Worm (Caenorhabditis elegans) whole organism, young adult: ENCODE measurements around the gene grd-2.

Experiments
- F37B4.10 ChIP-seq: fragments of 200-800 bp; sonication (Bioruptor generic); IDR thresholded peaks from 2 replicates; pipeline ENCODE4 v1.3.6; 2022; ENCODE audit warnings: missing genetic modification characterization, missing compliant biosample characterization
- F49E8.2 ChIP-seq: sonication (generic microtip); optimal IDR thresholded peaks from 3 replicates; lab custom pipeline; 2017; ENCODE audit warnings: missing genetic modification characterization, mild to moderate bottlenecking, missing compliant biosample characterization, antibody characterized with exemption, moderate library complexity; ENCODE audit not compliant: insufficient read depth
- F57C9.4 ChIP-seq: sonication (generic microtip); optimal IDR thresholded peaks from 2 replicates; lab custom pipeline; 2017; ENCODE audit warnings: mild to moderate bottlenecking, missing genetic modification characterization, missing compliant biosample characterization
- T07F8.4 ChIP-seq: sonication (generic microtip); optimal IDR thresholded peaks from 2 replicates; lab custom pipeline; 2016; ENCODE audit warnings: mild to moderate bottlenecking, missing genetic modification characterization, moderate library complexity, missing compliant biosample characterization
- aptf-2 ChIP-seq: fragments of 200-800 bp; sonication (Bioruptor generic); conservative IDR thresholded peaks from 2 replicates; pipeline ENCODE4 v1.3.6; 2022; ENCODE audit warnings: missing genetic modification reagents, missing genetic modification characterization, missing compliant biosample characterization
- die-1 ChIP-seq: sonication (generic microtip); optimal IDR thresholded peaks from 2 replicates; lab custom pipeline; 2016; ENCODE audit warnings: missing genotype, mild to moderate bottlenecking, missing genetic modification characterization, missing compliant biosample characterization
- fkh-3 ChIP-seq: sonication (generic microtip); optimal IDR thresholded peaks from 2 replicates; lab custom pipeline; 2016; ENCODE audit warnings: mild to moderate bottlenecking, missing genetic modification characterization, missing compliant biosample characterization
- let-607 ChIP-seq, 2 experiments: fragments of 200-800 bp in 1 of 2; sonication (Bioruptor generic) in 1 of 2; sonication (generic microtip) in 1 of 2; optimal IDR thresholded peaks; 2 replicates each; lab custom pipeline; 2016 to 2018; ENCODE audit warnings: mild to moderate bottlenecking in 2 of 2, missing compliant biosample characterization in 2 of 2, missing genetic modification characterization in 2 of 2, moderate library complexity in 2 of 2, missing genotype in 1 of 2
- lin-35 ChIP-seq, 3 experiments: fragments of 150-350 bp in 2 of 3; sonication (generic microtip) in 1 of 3; optimal IDR thresholded peaks; 2 replicates each; lab custom pipeline; 2014 to 2018; ENCODE audit warnings: missing biosample characterization in 3 of 3, missing genetic modification characterization in 3 of 3, missing genetic modification reagents in 3 of 3
- sea-2 ChIP-seq: fragments of 200-800 bp; sonication (Bioruptor generic); IDR thresholded peaks from 2 replicates; pipeline ENCODE4 v1.3.6; 2022; ENCODE audit warnings: missing genetic modification characterization, missing compliant biosample characterization
- tlf-1 ChIP-seq: fragments of 200-800 bp; sonication (Bioruptor generic); optimal IDR thresholded peaks from 2 replicates; lab custom pipeline; 2018; ENCODE audit warnings: mild to moderate bottlenecking, missing genetic modification characterization, missing compliant biosample characterization
- unc-130 ChIP-seq: sonication (generic microtip); optimal IDR thresholded peaks from 2 replicates; lab custom pipeline; 2016; ENCODE audit warnings: missing genetic modification reagents, missing genetic modification characterization, missing compliant biosample characterization

- TF ChIP-seq unc-130, result no peak
- TF ChIP-seq lin-35 (GFP tag; optimal IDR thresholded peaks at IDR 0.05; lab: Kevin White, UChicago), result no peak
- no peak for TF ChIP-seq sea-2
- no peak for TF ChIP-seq F57C9.4 (tag; lab: Kevin White, UChicago)
- no peak for TF ChIP-seq aptf-2 (GFP tag; lab: Robert Waterston, UW)
- TF ChIP-seq fkh-3 (tag; lab: Kevin White, UChicago), result no peak
- no peak for TF ChIP-seq T07F8.4
- no peak for TF ChIP-seq F37B4.10
- TF ChIP-seq let-607 (tag; optimal IDR thresholded peaks at IDR 0.05; lab: Kevin White, UChicago), result no peak
- no peak for TF ChIP-seq die-1
- TF ChIP-seq F49E8.2, result no peak
- no peak for TF ChIP-seq tlf-1 (GFP tag; lab: Kevin White, UChicago)
Observed at ce11 chrV:20645479-20645878, 35.9 kb downstream of the grd-2 start.
